Fruit fly (Drosophila melanogaster) whole organism, wandering third instar larva: Measurements from ENCODE around the gene SclA.
A peak's percentile ranks its signal among the peaks of the same experiment; 100 is the strongest.

Experiments
- Abd-B ChIP-seq: fragments of >200 bp; optimal IDR thresholded peaks from 2 replicates; lab custom pipeline; 2017; ENCODE audit warnings: missing biosample characterization, missing genetic modification characterization
- CG32264 ChIP-seq: fragments of 200-800 bp; sonication (Bioruptor generic); optimal IDR thresholded peaks from 2 replicates; lab custom pipeline; 2016; ENCODE audit warnings: missing biosample characterization, missing genetic modification characterization
- CrebA ChIP-seq: fragments of 200-800 bp; sonication (Bioruptor generic); optimal IDR thresholded peaks from 2 replicates; lab custom pipeline; 2016; ENCODE audit warnings: missing biosample characterization, mild to moderate bottlenecking, missing genetic modification characterization, borderline replicate concordance
- Dfd ChIP-seq: fragments of >200 bp; optimal IDR thresholded peaks from 2 replicates; lab custom pipeline; 2017; ENCODE audit warnings: missing biosample characterization, missing genetic modification characterization
- Dif ChIP-seq: fragments of 200-275, 200-300 bp; sonication (Bioruptor generic); optimal IDR thresholded peaks from 2 replicates; lab custom pipeline; 2018; ENCODE audit warnings: missing biosample characterization, missing genetic modification characterization; ENCODE audit not compliant: partially characterized antibody
- GATAd ChIP-seq: sonication (Bioruptor generic); optimal IDR thresholded peaks from 2 replicates; lab custom pipeline; 2016; ENCODE audit warnings: missing biosample characterization, missing genetic modification characterization
- HLH106 ChIP-seq: fragments of 200-800 bp; optimal IDR thresholded peaks from 3 replicates; lab custom pipeline; 2019; ENCODE audit warnings: missing biosample characterization, mild to moderate bottlenecking, missing genetic modification characterization, moderate library complexity
- Hnf4 ChIP-seq: fragments of 200-800 bp; sonication (Bioruptor generic); optimal IDR thresholded peaks from 2 replicates; lab custom pipeline; 2016; ENCODE audit warnings: missing biosample characterization, mild to moderate bottlenecking, missing genetic modification characterization
- Hr78 ChIP-seq: fragments of >200 bp; optimal IDR thresholded peaks from 2 replicates; lab custom pipeline; 2017; ENCODE audit warnings: missing biosample characterization, missing genetic modification characterization
- Hr83 ChIP-seq: fragments of 200-300 bp; sonication (Bioruptor generic); optimal IDR thresholded peaks from 2 replicates; lab custom pipeline; 2016; ENCODE audit warnings: missing biosample characterization, mild to moderate bottlenecking, missing genetic modification characterization, moderate library complexity; ENCODE audit not compliant: poor library complexity, severe bottlenecking
- Jra ChIP-seq: sonication (Bioruptor generic); optimal IDR thresholded peaks from 2 replicates; lab custom pipeline; 2016; ENCODE audit warnings: missing biosample characterization, missing genetic modification characterization
- Mio ChIP-seq: sonication (Bioruptor generic); optimal IDR thresholded peaks from 2 replicates; lab custom pipeline; 2016; ENCODE audit warnings: missing biosample characterization, missing genetic modification characterization
- Myc ChIP-seq: fragments of >200 bp; optimal IDR thresholded peaks from 2 replicates; lab custom pipeline; 2017
- N ChIP-seq: fragments of >200 bp; optimal IDR thresholded peaks from 2 replicates; lab custom pipeline; 2018; ENCODE audit warnings: missing biosample characterization, missing external identifiers, missing genetic modification characterization
- OdsH ChIP-seq: fragments of 200-800 bp; sonication (Bioruptor generic); optimal IDR thresholded peaks from 2 replicates; lab custom pipeline; 2016; ENCODE audit warnings: missing biosample characterization, mild to moderate bottlenecking, missing genetic modification characterization
- Rel ChIP-seq, 2 experiments: fragments of 200-800 bp; sonication (Bioruptor generic) in 1 of 2; optimal IDR thresholded peaks; 2 replicates in 1 of 2; 3 replicates in 1 of 2; lab custom pipeline; 2016 to 2019; ENCODE audit warnings: mild to moderate bottlenecking in 2 of 2, missing biosample characterization in 2 of 2, missing genetic modification characterization in 2 of 2, moderate library complexity in 1 of 2
- Sp1 ChIP-seq: fragments of 200-800 bp; sonication (Bioruptor generic); optimal IDR thresholded peaks from 3 replicates; lab custom pipeline; 2019; ENCODE audit warnings: missing biosample characterization, mild to moderate bottlenecking, missing genetic modification characterization, moderate library complexity
- Vsx2 ChIP-seq: fragments of 200-300, 225-300 bp; sonication (Bioruptor generic); optimal IDR thresholded peaks from 2 replicates; lab custom pipeline; 2018; ENCODE audit warnings: missing biosample characterization, missing genetic modification characterization; ENCODE audit not compliant: partially characterized antibody
- br ChIP-seq: fragments of 200-800 bp; sonication (Bioruptor generic); optimal IDR thresholded peaks from 2 replicates; lab custom pipeline; 2016; ENCODE audit warnings: missing biosample characterization, missing genetic modification characterization
- dl ChIP-seq, 2 experiments: fragments of 175-275, 200-275 bp in 1 of 2; fragments of 200-275 bp in 1 of 2; sonication (Bioruptor generic); optimal IDR thresholded peaks; lab custom pipeline; 2018; ENCODE audit warnings: mild to moderate bottlenecking in 2 of 2, missing biosample characterization in 2 of 2, missing genetic modification characterization in 2 of 2, moderate library complexity in 2 of 2; ENCODE audit not compliant: partially characterized antibody in 2 of 2, insufficient read depth in 1 of 2
- dmrt93B ChIP-seq: fragments of 200-800 bp; sonication (Bioruptor generic); optimal IDR thresholded peaks from 2 replicates; lab custom pipeline; 2018; ENCODE audit warnings: missing biosample characterization, mild to moderate bottlenecking, missing genetic modification characterization
- dsf ChIP-seq: sonication (Bioruptor generic); optimal IDR thresholded peaks from 2 replicates; lab custom pipeline; 2016; ENCODE audit warnings: missing biosample characterization, missing genetic modification characterization, borderline replicate concordance
- ey ChIP-seq: fragments of 200-800 bp; sonication (Bioruptor generic); optimal IDR thresholded peaks from 2 replicates; lab custom pipeline; 2016; ENCODE audit warnings: missing biosample characterization, missing genetic modification characterization
- foxo ChIP-seq, 2 experiments: fragments of 200-800 bp; sonication (Bioruptor generic); optimal IDR thresholded peaks; 2 replicates in 1 of 2; 3 replicates in 1 of 2; lab custom pipeline; 2016 to 2017; ENCODE audit warnings: missing biosample characterization in 2 of 2, missing genetic modification characterization in 2 of 2
- fru ChIP-seq: fragments of 200-800 bp; sonication (Bioruptor generic); optimal IDR thresholded peaks from 3 replicates; lab custom pipeline; 2016; ENCODE audit warnings: missing biosample characterization, mild to moderate bottlenecking, missing genetic modification characterization
- h ChIP-seq: fragments of 200-800 bp; sonication (Bioruptor generic); optimal IDR thresholded peaks from 3 replicates; lab custom pipeline; 2016; ENCODE audit warnings: missing biosample characterization, mild to moderate bottlenecking, missing genetic modification characterization
- jim ChIP-seq: fragments of 175-275, 200-325 bp; sonication (Bioruptor generic); optimal IDR thresholded peaks from 2 replicates; lab custom pipeline; 2016; ENCODE audit warnings: missing biosample characterization, mild to moderate bottlenecking, missing genetic modification characterization
- lola ChIP-seq: fragments of >200 bp; optimal IDR thresholded peaks from 2 replicates; lab custom pipeline; 2017; ENCODE audit warnings: missing biosample characterization, missing genetic modification characterization
- psq ChIP-seq: fragments of 200-800 bp; sonication (Bioruptor generic); optimal IDR thresholded peaks from 3 replicates; lab custom pipeline; 2017; ENCODE audit warnings: missing biosample characterization, mild to moderate bottlenecking, missing genetic modification characterization, moderate library complexity
- rgr ChIP-seq: fragments of 200-800 bp; sonication (Bioruptor generic); optimal IDR thresholded peaks from 3 replicates; lab custom pipeline; 2016; ENCODE audit warnings: missing biosample characterization, mild to moderate bottlenecking, missing genetic modification characterization
- sage ChIP-seq: fragments of 200-800 bp; sonication (Bioruptor generic); optimal IDR thresholded peaks from 2 replicates; lab custom pipeline; 2016; ENCODE audit warnings: missing biosample characterization, mild to moderate bottlenecking, missing genetic modification characterization
- sv ChIP-seq: fragments of 200-800 bp; sonication (Bioruptor generic); optimal IDR thresholded peaks from 3 replicates; lab custom pipeline; 2016; ENCODE audit warnings: missing biosample characterization, missing genetic modification characterization
- tai ChIP-seq: sonication (Bioruptor generic); optimal IDR thresholded peaks from 2 replicates; lab custom pipeline; 2016; ENCODE audit warnings: missing biosample characterization, missing genetic modification characterization
- usp ChIP-seq: fragments of >200 bp; optimal IDR thresholded peaks from 2 replicates; lab custom pipeline; 2017; ENCODE audit warnings: missing biosample characterization, missing genetic modification characterization
- woc ChIP-seq: sonication (Bioruptor generic); optimal IDR thresholded peaks from 2 replicates; lab custom pipeline; 2016; ENCODE audit warnings: missing biosample characterization, mild to moderate bottlenecking, missing genetic modification characterization

The SclA gene

dm6 chr2L:16847948-16848347 is 10.2 kb downstream of the SclA start:
- no peak for TF ChIP-seq foxo (GFP tag; optimal IDR thresholded peaks at IDR 0.05; lab: Kevin White, UChicago)
- no peak for TF ChIP-seq sage (GFP tag; lab: Kevin White, UChicago)
- TF ChIP-seq Hr78 (GFP tag; lab: Kevin White, UChicago): no peak

- no peak for TF ChIP-seq ey (GFP tag; lab: Kevin White, UChicago)
- no peak for TF ChIP-seq dmrt93B (GFP tag; lab: Kevin White, UChicago)
- TF ChIP-seq Hr83: no peak
- no peak for TF ChIP-seq GATAd (GFP tag; lab: Kevin White, UChicago)
- TF ChIP-seq Dfd (GFP tag; lab: Kevin White, UChicago): no peak
- no peak for TF ChIP-seq woc (GFP tag; lab: Kevin White, UChicago)
- no peak for TF ChIP-seq Hnf4 (GFP tag; lab: Kevin White, UChicago)
- TF ChIP-seq Mio (GFP tag; lab: Kevin White, UChicago): no peak
- TF ChIP-seq, all 38 proteins: peak for 0
These were observed 10.9 kb downstream of the SclA start, which contains the start of gene CG13284 for dm6 chr2L:16848670-16849069. Gene CG13284, minus strand, starts transcription at chr2L:16848716.

- no peak for TF ChIP-seq Sp1
- no peak for TF ChIP-seq Abd-B (GFP tag; lab: Kevin White, UChicago)
- TF ChIP-seq woc (GFP tag; lab: Kevin White, UChicago): no peak
- no peak for TF ChIP-seq lola (GFP tag; lab: Kevin White, UChicago)
- TF ChIP-seq OdsH (GFP tag; lab: Kevin White, UChicago): no peak
- TF ChIP-seq Vsx2 (GFP tag; lab: Kevin White, UChicago): no peak
- TF ChIP-seq jim (GFP tag; lab: Kevin White, UChicago): no peak
- no peak for TF ChIP-seq Hnf4 (GFP tag; lab: Kevin White, UChicago)
- no peak for TF ChIP-seq psq (GFP tag; lab: Kevin White, UChicago)
- no peak for TF ChIP-seq dmrt93B (GFP tag; lab: Kevin White, UChicago)
- TF ChIP-seq foxo (GFP tag; optimal IDR thresholded peaks at IDR 0.05; lab: Kevin White, UChicago): no peak
- TF ChIP-seq sage (GFP tag; lab: Kevin White, UChicago): no peak
- TF ChIP-seq fru (GFP tag; lab: Kevin White, UChicago): no peak
- no peak for TF ChIP-seq Hr83
- no peak for TF ChIP-seq sv
- TF ChIP-seq ey (GFP tag; lab: Kevin White, UChicago): no peak
- no peak for TF ChIP-seq Dif (GFP tag; lab: Kevin White, UChicago)
These were observed 12.7 kb downstream of the SclA start for dm6 chr2L:16850442-16850841.

dm6 chr2L:16852318-16852932 is 14.7 kb downstream of the SclA start, which contains the start of gene CG31810:
Gene CG31810, minus strand, starts transcription at chr2L:16852368.
- peak; percentile 36 for TF ChIP-seq Myc (lab: Kevin White, UChicago)
- no peak for TF ChIP-seq Hnf4 (GFP tag; lab: Kevin White, UChicago)
- no peak for TF ChIP-seq dsf (GFP tag; lab: Kevin White, UChicago)
- TF ChIP-seq Rel (GFP tag; optimal IDR thresholded peaks at IDR 0.05; lab: Kevin White, UChicago): no peak
- TF ChIP-seq Rel (tag; optimal IDR thresholded peaks at IDR 0.05; lab: Kevin White, UChicago): no peak
- TF ChIP-seq Vsx2 (GFP tag; lab: Kevin White, UChicago): no peak
- TF ChIP-seq psq (GFP tag; lab: Kevin White, UChicago): no peak
- TF ChIP-seq woc (GFP tag; lab: Kevin White, UChicago): no peak
- TF ChIP-seq OdsH (GFP tag; lab: Kevin White, UChicago): no peak
- TF ChIP-seq HLH106 (tag; lab: Kevin White, UChicago): peak; percentile 1
- no peak for TF ChIP-seq sage (GFP tag; lab: Kevin White, UChicago)
- TF ChIP-seq Abd-B (GFP tag; lab: Kevin White, UChicago): no peak
- TF ChIP-seq CrebA (GFP tag; lab: Kevin White, UChicago): no peak
- TF ChIP-seq rgr (GFP tag; lab: Kevin White, UChicago): no peak
- no peak for TF ChIP-seq jim (GFP tag; lab: Kevin White, UChicago)
- TF ChIP-seq lola (GFP tag; lab: Kevin White, UChicago): no peak
- TF ChIP-seq Sp1: no peak
- no peak for TF ChIP-seq Jra
- TF ChIP-seq h (GFP tag; lab: Kevin White, UChicago): no peak
- no peak for TF ChIP-seq tai
- no peak for TF ChIP-seq fru (GFP tag; lab: Kevin White, UChicago)
- no peak for TF ChIP-seq N (GFP tag; lab: Kevin White, UChicago)
- no peak for TF ChIP-seq ey (GFP tag; lab: Kevin White, UChicago)
- TF ChIP-seq foxo (GFP tag; optimal IDR thresholded peaks at IDR 0.05; lab: Kevin White, UChicago): no peak
- TF ChIP-seq br (GFP tag; lab: Kevin White, UChicago): no peak
- TF ChIP-seq dl (GFP tag; optimal IDR thresholded peaks at IDR 0.05; lab: Kevin White, UChicago; ENCODE audit: insufficient read depth in 1 of 2, partially characterized antibody in 2 of 2): peak in 1 of 2 experiments; percentile 31
- TF ChIP-seq usp (GFP tag; lab: Kevin White, UChicago): no peak
- TF ChIP-seq sv: no peak
- TF ChIP-seq Hr83: no peak
- TF ChIP-seq GATAd (GFP tag; lab: Kevin White, UChicago): no peak
- no peak for TF ChIP-seq dmrt93B (GFP tag; lab: Kevin White, UChicago)
- TF ChIP-seq CG32264 (GFP tag; lab: Kevin White, UChicago): no peak
- peak; percentile 28 for TF ChIP-seq Dif (GFP tag; lab: Kevin White, UChicago)
- TF ChIP-seq, all 38 proteins: peak for 4
